Fruit fly (Drosophila melanogaster) whole organism, embryonic: ENCODE data around the gene scpr-B.

ENCODE experiments used
- Aef1 ChIP-seq: fragments of 200-800 bp; sonication (Bioruptor generic); IDR thresholded peaks from 3 replicates; pipeline ENCODE4 v1.3.6; 2022; ENCODE audit warnings: missing biosample characterization, missing genetic modification characterization
- CG10462 ChIP-seq: fragments of 200-800 bp; sonication (Bioruptor generic); optimal IDR thresholded peaks from 2 replicates; lab custom pipeline; 2016; ENCODE audit warnings: missing biosample characterization, missing genetic modification characterization
- CG10959 ChIP-seq: fragments of 200-800 bp; sonication (Bioruptor generic); IDR thresholded peaks from 2 replicates; pipeline ENCODE4 v1.3.6; 2022; ENCODE audit warnings: missing biosample characterization, missing genetic modification characterization
- CG11093 ChIP-seq: fragments of 200-800 bp; sonication (Bioruptor generic); IDR thresholded peaks from 3 replicates; pipeline ENCODE4 v1.3.6; 2022; ENCODE audit warnings: missing biosample characterization, missing genetic modification characterization
- CG11247 ChIP-seq: fragments of 200-800 bp; sonication (Bioruptor generic); IDR thresholded peaks from 2 replicates; pipeline ENCODE4 v1.3.6; 2022; ENCODE audit warnings: missing biosample characterization, missing genetic modification characterization
- CG12299 ChIP-seq: fragments of 200-800 bp; sonication (Bioruptor generic); optimal IDR thresholded peaks from 2 replicates; lab custom pipeline; 2018; ENCODE audit warnings: missing biosample characterization, mild to moderate bottlenecking, missing genetic modification characterization
- CG12391 ChIP-seq: fragments of 200-800 bp; sonication (Bioruptor generic); optimal IDR thresholded peaks from 3 replicates; lab custom pipeline; 2018; ENCODE audit warnings: missing biosample characterization, mild to moderate bottlenecking, missing genetic modification characterization, moderate library complexity
- CG13287 ChIP-seq: fragments of 200-800 bp; sonication (Bioruptor generic); IDR thresholded peaks from 2 replicates; pipeline ENCODE4 v1.3.6; 2022; ENCODE audit warnings: missing biosample characterization, missing genetic modification characterization; ENCODE audit not compliant: partially characterized antibody
- CG13894 ChIP-seq: fragments of 200-800 bp; sonication (Bioruptor generic); optimal IDR thresholded peaks from 3 replicates; lab custom pipeline; 2018; ENCODE audit warnings: missing biosample characterization, mild to moderate bottlenecking, missing genetic modification characterization, moderate library complexity
- CG16779 ChIP-seq: fragments of 200-800 bp; sonication (Bioruptor generic); IDR thresholded peaks from 2 replicates; pipeline ENCODE4 v1.3.6; 2022; ENCODE audit warnings: missing biosample characterization, missing genetic modification characterization
- CG17612 ChIP-seq: fragments of 200-800 bp; sonication (Bioruptor generic); IDR thresholded peaks from 2 replicates; pipeline ENCODE4 v1.3.6; 2022; ENCODE audit warnings: missing biosample characterization, missing genetic modification characterization
- CG17802 ChIP-seq: fragments of 200-800 bp; sonication (Bioruptor generic); optimal IDR thresholded peaks from 2 replicates; lab custom pipeline; 2018; ENCODE audit warnings: missing biosample characterization, mild to moderate bottlenecking, missing genetic modification characterization, moderate library complexity
- CG17829 ChIP-seq: fragments of 200-800 bp; optimal IDR thresholded peaks from 2 replicates; lab custom pipeline; 2019; ENCODE audit warnings: missing biosample characterization, mild to moderate bottlenecking, missing genetic modification characterization, moderate library complexity
- CG1832 ChIP-seq: fragments of 200-800 bp; sonication (Bioruptor generic); optimal IDR thresholded peaks from 2 replicates; lab custom pipeline; 2017; ENCODE audit warnings: missing biosample characterization, mild to moderate bottlenecking, missing genetic modification characterization, inconsistent platforms
- CG3838 ChIP-seq: fragments of 200-800 bp; sonication (Bioruptor generic); optimal IDR thresholded peaks from 3 replicates; lab custom pipeline; 2016; ENCODE audit warnings: missing biosample characterization, missing genetic modification characterization
- CG3995 ChIP-seq: fragments of 200-800 bp; sonication (Bioruptor generic); optimal IDR thresholded peaks from 3 replicates; lab custom pipeline; 2016; ENCODE audit warnings: missing biosample characterization, missing genetic modification characterization
- CG6654 ChIP-seq: fragments of 200-800 bp; sonication (Bioruptor generic); optimal IDR thresholded peaks from 2 replicates; lab custom pipeline; 2017; ENCODE audit warnings: missing biosample characterization, mild to moderate bottlenecking, missing genetic modification characterization
- CG6683 ChIP-seq: fragments of 200-800 bp; sonication (Bioruptor generic); optimal IDR thresholded peaks from 2 replicates; lab custom pipeline; 2017; ENCODE audit warnings: missing biosample characterization, mild to moderate bottlenecking, missing genetic modification characterization, missing genetic modification reagents
- CG7372 ChIP-seq: fragments of 200-800 bp; sonication (Bioruptor generic); IDR thresholded peaks from 2 replicates; pipeline ENCODE4 v1.3.6; 2022; ENCODE audit warnings: missing biosample characterization, missing genetic modification characterization
- CG7786 ChIP-seq: fragments of 200-800 bp; sonication (Bioruptor generic); optimal IDR thresholded peaks from 2 replicates; lab custom pipeline; 2016; ENCODE audit warnings: missing biosample characterization, missing genetic modification characterization
- CG8290 ChIP-seq, 3 experiments: fragments of 200-800 bp; sonication (Bioruptor generic); optimal IDR thresholded peaks; 2 replicates each; lab custom pipeline; 2016 to 2019; ENCODE audit warnings: missing biosample characterization in 3 of 3, missing genetic modification characterization in 3 of 3, mild to moderate bottlenecking in 2 of 3, moderate library complexity in 1 of 3
- CG8765 ChIP-seq: fragments of 200-800 bp; sonication (Bioruptor generic); IDR thresholded peaks from 2 replicates; pipeline ENCODE4 v1.3.6; 2022; ENCODE audit warnings: missing biosample characterization, missing genetic modification characterization
- CG9817 ChIP-seq: fragments of 200-800 bp; sonication (Bioruptor generic); optimal IDR thresholded peaks from 2 replicates; lab custom pipeline; 2018; ENCODE audit warnings: missing biosample characterization, mild to moderate bottlenecking, missing genetic modification characterization, moderate library complexity
- CG9932 ChIP-seq: fragments of 200-800 bp; sonication (Bioruptor generic); IDR thresholded peaks from 2 replicates; pipeline ENCODE4 v1.3.6; 2022; ENCODE audit warnings: missing biosample characterization, missing genetic modification characterization
- CkIIα-i1 ChIP-seq: fragments of 200-800 bp; sonication (Bioruptor generic); IDR thresholded peaks from 2 replicates; pipeline ENCODE4 v1.3.6; 2022; ENCODE audit warnings: missing biosample characterization, missing genetic modification characterization
- E2f2 ChIP-seq: fragments of 200-800 bp; sonication (Bioruptor generic); IDR thresholded peaks from 2 replicates; pipeline ENCODE4 v1.3.6; 2022; ENCODE audit warnings: missing biosample characterization, missing genetic modification characterization
- Hmx ChIP-seq: fragments of 200-800 bp; sonication (Bioruptor generic); optimal IDR thresholded peaks from 2 replicates; lab custom pipeline; 2016; ENCODE audit warnings: missing biosample characterization, missing genetic modification characterization
- Hr3 ChIP-seq: fragments of 200-800 bp; sonication (Bioruptor generic); optimal IDR thresholded peaks from 3 replicates; lab custom pipeline; 2016; ENCODE audit warnings: missing biosample characterization, missing genetic modification characterization
- Lpt ChIP-seq: fragments of >200 bp; optimal IDR thresholded peaks from 2 replicates; lab custom pipeline; 2018; ENCODE audit warnings: missing biosample characterization, missing genetic modification characterization
- MTF-1 ChIP-seq: fragments of 200-800 bp; sonication (Bioruptor generic); optimal IDR thresholded peaks from 2 replicates; lab custom pipeline; 2018; ENCODE audit warnings: missing biosample characterization, mild to moderate bottlenecking, missing genetic modification characterization, borderline replicate concordance
- TFAM ChIP-seq: fragments of 200-800 bp; sonication (Bioruptor generic); optimal IDR thresholded peaks from 2 replicates; lab custom pipeline; 2017; ENCODE audit warnings: missing biosample characterization, missing genetic modification characterization, inconsistent platforms
- Xbp1 ChIP-seq: fragments of 200-800 bp; sonication (Bioruptor generic); optimal IDR thresholded peaks from 3 replicates; lab custom pipeline; 2016; ENCODE audit warnings: missing biosample characterization, mild to moderate bottlenecking, missing genetic modification characterization
- al ChIP-seq: fragments of 200-800 bp; sonication (Bioruptor generic); IDR thresholded peaks from 2 replicates; pipeline ENCODE4 v1.3.6; 2022; ENCODE audit warnings: missing biosample characterization, missing genetic modification characterization
- bab2 ChIP-seq: fragments of 200-800 bp; sonication (Bioruptor generic); optimal IDR thresholded peaks from 2 replicates; lab custom pipeline; 2016; ENCODE audit warnings: missing biosample characterization, missing genetic modification characterization
- btn ChIP-seq: fragments of 200-800 bp; sonication (Bioruptor generic); optimal IDR thresholded peaks from 2 replicates; lab custom pipeline; 2016; ENCODE audit warnings: missing biosample characterization, missing genetic modification characterization
- cad ChIP-seq: fragments of >200 bp; optimal IDR thresholded peaks from 2 replicates; lab custom pipeline; 2017; ENCODE audit warnings: missing biosample characterization, missing genetic modification characterization
- cg ChIP-seq: fragments of 200-800 bp; sonication (Bioruptor generic); optimal IDR thresholded peaks from 3 replicates; lab custom pipeline; 2019; ENCODE audit warnings: missing biosample characterization, mild to moderate bottlenecking, missing genetic modification characterization, moderate library complexity
- crp ChIP-seq, 2 experiments: fragments of 200-800 bp; sonication (Bioruptor generic); optimal IDR thresholded peaks; 2 replicates in 1 of 2; 3 replicates in 1 of 2; lab custom pipeline; 2017; ENCODE audit warnings: missing biosample characterization in 2 of 2, missing genetic modification characterization in 2 of 2, mild to moderate bottlenecking in 1 of 2, moderate library complexity in 1 of 2
- dati ChIP-seq: fragments of 200-800 bp; sonication (Bioruptor generic); IDR thresholded peaks from 2 replicates; pipeline ENCODE4 v1.3.6; 2022; ENCODE audit warnings: missing biosample characterization, missing genetic modification characterization
- fd102C ChIP-seq: fragments of 200-800 bp; sonication (Bioruptor generic); optimal IDR thresholded peaks from 2 replicates; lab custom pipeline; 2018; ENCODE audit warnings: missing biosample characterization, mild to moderate bottlenecking, missing genetic modification characterization, moderate library complexity
- h ChIP-seq: fragments of >200 bp; optimal IDR thresholded peaks from 2 replicates; lab custom pipeline; 2017
- jumu ChIP-seq: fragments of 200-800 bp; sonication (Bioruptor generic); optimal IDR thresholded peaks from 3 replicates; lab custom pipeline; 2016; ENCODE audit warnings: missing biosample characterization, missing genetic modification characterization
- lov ChIP-seq, 2 experiments: fragments of 200-800 bp in 1 of 2; fragments of >200 bp in 1 of 2; sonication (Bioruptor generic) in 1 of 2; IDR thresholded peaks in 1 of 2; optimal IDR thresholded peaks in 1 of 2; 2 replicates in 1 of 2; 3 replicates in 1 of 2; pipeline versions ENCODE4 v1.3.6 to Lab custom; 2017 to 2022; ENCODE audit warnings: missing biosample characterization in 1 of 2, missing genetic modification characterization in 1 of 2
- onecut ChIP-seq: fragments of 200-800 bp; sonication (Bioruptor generic); IDR thresholded peaks from 2 replicates; pipeline ENCODE4 v1.3.6; 2022; ENCODE audit warnings: missing biosample characterization, missing genetic modification characterization
- p53 ChIP-seq: fragments of 200-800 bp; sonication (Bioruptor generic); optimal IDR thresholded peaks from 2 replicates; lab custom pipeline; 2016; ENCODE audit warnings: missing biosample characterization, missing genetic modification characterization
- schlank ChIP-seq: fragments of 200-800 bp; sonication (Bioruptor generic); optimal IDR thresholded peaks from 2 replicates; lab custom pipeline; 2018; ENCODE audit warnings: missing biosample characterization, mild to moderate bottlenecking, missing genetic modification characterization
- tin ChIP-seq: fragments of 200-800 bp; sonication (Bioruptor generic); optimal IDR thresholded peaks from 3 replicates; lab custom pipeline; 2016; ENCODE audit warnings: missing biosample characterization, missing genetic modification characterization
- tio ChIP-seq: fragments of 200-800 bp; sonication (Bioruptor generic); optimal IDR thresholded peaks from 2 replicates; lab custom pipeline; 2017; ENCODE audit warnings: missing biosample characterization, missing genetic modification characterization, inconsistent platforms
- trem ChIP-seq: fragments of 200-800 bp; optimal IDR thresholded peaks from 3 replicates; lab custom pipeline; 2019; ENCODE audit warnings: missing biosample characterization, mild to moderate bottlenecking, missing genetic modification characterization, moderate library complexity
- vfl ChIP-seq: fragments of 200-800 bp; sonication (Bioruptor generic); optimal IDR thresholded peaks from 2 replicates; lab custom pipeline; 2016; ENCODE audit warnings: missing biosample characterization, missing genetic modification characterization

The scpr-B gene

dm6 chr3R:11216156-11216630 is 24.6 kb downstream of the scpr-B start, which contains the start of the genes RpS25 and CG4820 (continued):
- peak; percentile 80 for TF ChIP-seq vfl (GFP tag; lab: Kevin White, UChicago)
- peak; percentile 83 for TF ChIP-seq CG11247 (GFP tag; lab: Robert Waterston, UW)
- TF ChIP-seq CG7786 (GFP tag; lab: Kevin White, UChicago), result peak; percentile 81
- TF ChIP-seq TFAM (GFP tag; lab: Kevin White, UChicago), result peak; percentile 73
- peak; percentile 88 for TF ChIP-seq btn (GFP tag; lab: Kevin White, UChicago)
- TF ChIP-seq cad (GFP tag; lab: Kevin White, UChicago), result no peak
- TF ChIP-seq Lpt (GFP tag; lab: Kevin White, UChicago), result no peak
- peak; percentile 71 for TF ChIP-seq Hr3 (GFP tag; lab: Kevin White, UChicago)
- peak; percentile 90 for TF ChIP-seq CG12299 (tag; lab: Kevin White, UChicago)
- peak; percentile 71 for TF ChIP-seq CG6654 (GFP tag; lab: Kevin White, UChicago)
- TF ChIP-seq CG8765 (GFP tag; lab: Robert Waterston, UW), result no peak
- peak; percentile 85 for TF ChIP-seq CG9817 (tag; lab: Kevin White, UChicago)
- peak in 1 of 2 experiments; percentile 66 for TF ChIP-seq crp (GFP tag; optimal IDR thresholded peaks at IDR 0.05; lab: Kevin White, UChicago)
- no peak for TF ChIP-seq cg (GFP tag; lab: Kevin White, UChicago)
- TF ChIP-seq CG9932, result peak; percentile 74
- peak; percentile 89 for TF ChIP-seq CG8290 (GFP tag; optimal IDR thresholded peaks at IDR 0.05; lab: Kevin White, UChicago)
- peak; percentile 89 to 97 for TF ChIP-seq CG8290 (tag; optimal IDR thresholded peaks at IDR 0.05; lab: Kevin White, UChicago)
- TF ChIP-seq p53 (GFP tag; lab: Kevin White, UChicago), result peak; percentile 93
- TF ChIP-seq CG13287 (GFP tag; lab: Robert Waterston, UW), result peak; percentile 91
- peak; percentile 93 for TF ChIP-seq onecut
- no peak for TF ChIP-seq h
- TF ChIP-seq tin, result peak; percentile 84
- peak; percentile 87 for TF ChIP-seq CG6683 (GFP tag; lab: Kevin White, UChicago)
- peak; percentile 95 for TF ChIP-seq trem (tag; lab: Kevin White, UChicago)
- peak; percentile 59; the same call in 2 of the 3 replicates for TF ChIP-seq Aef1 (GFP tag; lab: Robert Waterston, UW)
- peak; percentile 92 for TF ChIP-seq CG12391
- peak; percentile 76 for TF ChIP-seq CG10462 (GFP tag; lab: Kevin White, UChicago)
- TF ChIP-seq jumu (GFP tag; lab: Kevin White, UChicago), result peak; percentile 81
- peak; percentile 96 for TF ChIP-seq MTF-1 (GFP tag; lab: Kevin White, UChicago)
- TF ChIP-seq Xbp1, result peak; percentile 89
- peak; percentile 82 for TF ChIP-seq CG7372 (GFP tag; lab: Robert Waterston, UW)
- TF ChIP-seq tio, result no peak
- 0 out of 3 replicates have a peak, but pooled peaks have one; percentile 42 for TF ChIP-seq CG11093 (GFP tag; lab: Robert Waterston, UW)
- TF ChIP-seq schlank (tag; lab: Kevin White, UChicago), result peak; percentile 93
- no peak for TF ChIP-seq lov (optimal IDR thresholded peaks at IDR 0.05; lab: Kevin White, UChicago)
- peak; percentile 89 for TF ChIP-seq lov (GFP tag; IDR thresholded peaks at IDR 0.05; lab: Robert Waterston, UW)
- peak; percentile 79 for TF ChIP-seq CG3995 (GFP tag; lab: Kevin White, UChicago)
- TF ChIP-seq CG16779 (GFP tag; lab: Robert Waterston, UW), result peak; percentile 79
- TF ChIP-seq CG17612, result peak; percentile 74
- peak; percentile 75 for TF ChIP-seq bab2 (GFP tag; lab: Kevin White, UChicago)
- TF ChIP-seq CG17829 (tag; lab: Kevin White, UChicago), result peak; percentile 89
- TF ChIP-seq CG10959 (GFP tag; lab: Robert Waterston, UW), result peak; percentile 72
- no peak for TF ChIP-seq CG1832
- peak; percentile 82 for TF ChIP-seq CG17802
- peak; percentile 84 for TF ChIP-seq dati (GFP tag; lab: Robert Waterston, UW)
- peak; percentile 72 for TF ChIP-seq al
- peak; percentile 25 for TF ChIP-seq Hmx (GFP tag; lab: Kevin White, UChicago)
- TF ChIP-seq CG3838 (GFP tag; lab: Kevin White, UChicago), result peak; percentile 75
- TF ChIP-seq CkIIα-i1, result no peak
- TF ChIP-seq CG13894 (tag; lab: Kevin White, UChicago), result peak; percentile 83
- peak; percentile 87 for TF ChIP-seq fd102C
- TF ChIP-seq E2f2 (GFP tag; lab: Robert Waterston, UW), result peak; percentile 80
